Fruit fly (Drosophila melanogaster): ENCODE data around the gene CG12535.

- no peak for TF ChIP-seq Xbp1 (GFP tag; optimal IDR thresholded peaks at IDR 0.05)
- TF ChIP-seq cg (GFP tag; optimal IDR thresholded peaks at IDR 0.05) = no peak
- no peak for TF ChIP-seq Nf-YA (GFP tag; IDR thresholded peaks at IDR 0.05)
- TF ChIP-seq Awh (GFP tag; IDR thresholded peaks at IDR 0.05) = no peak
- no peak for TF ChIP-seq lmd (GFP tag; IDR thresholded peaks at IDR 0.05)
- no peak for TF ChIP-seq kay (GFP tag; optimal IDR thresholded peaks at IDR 0.05)
- TF ChIP-seq Poxn (GFP tag; IDR thresholded peaks at IDR 0.05) = no peak
- TF ChIP-seq tup (GFP tag; optimal IDR thresholded peaks at IDR 0.05) = no peak
- no peak for TF ChIP-seq CG5180 (GFP tag; optimal IDR thresholded peaks at IDR 0.05)
- no peak for TF ChIP-seq CG10366 (GFP tag; IDR thresholded peaks at IDR 0.05)
Measured at dm6 chrX:3411812-3412211, 36.9 kb downstream of the CG12535 start.
